Fruit fly (Drosophila melanogaster) whole organism, embryonic: ENCODE measurements around the gene Fst.

Experiments used
- Adf1 ChIP-seq: fragments of 200-800 bp; sonication (Bioruptor generic); IDR thresholded peaks from 2 replicates; pipeline ENCODE4 v1.3.6; 2022; ENCODE audit warnings: missing biosample characterization, missing genetic modification characterization
- B-H2 ChIP-seq: fragments of 200-800 bp; sonication (Bioruptor generic); optimal IDR thresholded peaks from 2 replicates; lab custom pipeline; 2018; ENCODE audit warnings: missing biosample characterization, mild to moderate bottlenecking, missing genetic modification characterization
- Bteb2 ChIP-seq: fragments of 200-800 bp; sonication (Bioruptor generic); optimal IDR thresholded peaks from 2 replicates; lab custom pipeline; 2016; ENCODE audit warnings: missing biosample characterization, missing genetic modification characterization
- CG1024 ChIP-seq: fragments of 200-800 bp; sonication (Bioruptor generic); IDR thresholded peaks from 2 replicates; pipeline ENCODE4 v1.3.6; 2022; ENCODE audit warnings: missing biosample characterization, missing genetic modification characterization
- CG10321 ChIP-seq: fragments of 200-800 bp; sonication (Bioruptor generic); IDR thresholded peaks from 2 replicates; pipeline ENCODE4 v1.3.6; 2022; ENCODE audit warnings: missing biosample characterization, missing genetic modification characterization
- CG11456 ChIP-seq: fragments of 200-800 bp; sonication (Bioruptor generic); IDR thresholded peaks from 3 replicates; pipeline ENCODE4 v1.3.6; 2022; ENCODE audit warnings: missing biosample characterization, missing genetic modification characterization
- CG12104 ChIP-seq: fragments of 200-800 bp; sonication (Bioruptor generic); optimal IDR thresholded peaks from 3 replicates; lab custom pipeline; 2016; ENCODE audit warnings: missing biosample characterization, missing genetic modification characterization
- CG12236 ChIP-seq: fragments of 200-800 bp; sonication (Bioruptor generic); optimal IDR thresholded peaks from 2 replicates; lab custom pipeline; 2016; ENCODE audit warnings: missing biosample characterization, missing genetic modification characterization
- CG12299 ChIP-seq: fragments of 200-800 bp; sonication (Bioruptor generic); optimal IDR thresholded peaks from 2 replicates; lab custom pipeline; 2018; ENCODE audit warnings: missing biosample characterization, mild to moderate bottlenecking, missing genetic modification characterization
- CG12744 ChIP-seq: fragments of 200-800 bp; sonication (Bioruptor generic); optimal IDR thresholded peaks from 2 replicates; lab custom pipeline; 2016; ENCODE audit warnings: missing biosample characterization, missing genetic modification characterization
- CG13894 ChIP-seq: fragments of 200-800 bp; sonication (Bioruptor generic); optimal IDR thresholded peaks from 3 replicates; lab custom pipeline; 2018; ENCODE audit warnings: missing biosample characterization, mild to moderate bottlenecking, missing genetic modification characterization, moderate library complexity
- CG14050 ChIP-seq: fragments of 200-800 bp; sonication (Bioruptor generic); IDR thresholded peaks from 3 replicates; pipeline ENCODE4 v1.3.6; 2022; ENCODE audit warnings: missing biosample characterization, missing genetic modification characterization
- CG17829 ChIP-seq: fragments of 200-800 bp; optimal IDR thresholded peaks from 2 replicates; lab custom pipeline; 2019; ENCODE audit warnings: missing biosample characterization, mild to moderate bottlenecking, missing genetic modification characterization, moderate library complexity
- CG2202 ChIP-seq: fragments of 200-800 bp; sonication (Bioruptor generic); optimal IDR thresholded peaks from 2 replicates; lab custom pipeline; 2018; ENCODE audit warnings: missing biosample characterization, mild to moderate bottlenecking, missing genetic modification characterization
- CG33557 ChIP-seq: fragments of 200-800 bp; sonication (Bioruptor generic); optimal IDR thresholded peaks from 2 replicates; lab custom pipeline; 2019; ENCODE audit warnings: missing biosample characterization, mild to moderate bottlenecking, missing genetic modification characterization, moderate library complexity
- CG3407 ChIP-seq: fragments of 200-800 bp; sonication (Bioruptor generic); optimal IDR thresholded peaks from 2 replicates; lab custom pipeline; 2018; ENCODE audit warnings: missing biosample characterization, mild to moderate bottlenecking, missing genetic modification characterization
- CG4404 ChIP-seq: fragments of 200-800 bp; sonication (Bioruptor generic); IDR thresholded peaks from 2 replicates; pipeline ENCODE4 v1.3.6; 2022; ENCODE audit warnings: missing biosample characterization, missing genetic modification characterization
- CG6683 ChIP-seq: fragments of 200-800 bp; sonication (Bioruptor generic); optimal IDR thresholded peaks from 2 replicates; lab custom pipeline; 2017; ENCODE audit warnings: missing biosample characterization, mild to moderate bottlenecking, missing genetic modification characterization, missing genetic modification reagents
- CG6813 ChIP-seq: fragments of 200-800 bp; sonication (Bioruptor generic); optimal IDR thresholded peaks from 2 replicates; lab custom pipeline; 2017; ENCODE audit warnings: missing biosample characterization, missing genetic modification characterization, mild to moderate bottlenecking, moderate library complexity, missing genetic modification reagents
- CG7357 ChIP-seq: fragments of 200-800 bp; sonication (Bioruptor generic); IDR thresholded peaks from 3 replicates; pipeline ENCODE4 v1.3.6; 2022; ENCODE audit warnings: missing biosample characterization, missing genetic modification characterization
- CG8281 ChIP-seq: fragments of 200-800 bp; sonication (Bioruptor generic); optimal IDR thresholded peaks from 2 replicates; lab custom pipeline; 2018; ENCODE audit warnings: missing biosample characterization, mild to moderate bottlenecking, missing genetic modification characterization, moderate library complexity
- CG8924 ChIP-seq: fragments of 200-800 bp; optimal IDR thresholded peaks from 3 replicates; lab custom pipeline; 2019; ENCODE audit warnings: missing biosample characterization, mild to moderate bottlenecking, missing genetic modification characterization, moderate library complexity
- CrebB ChIP-seq: fragments of 200-800 bp; sonication (Bioruptor generic); optimal IDR thresholded peaks from 3 replicates; lab custom pipeline; 2018; ENCODE audit warnings: missing biosample characterization, mild to moderate bottlenecking, missing genetic modification characterization
- Doc2 ChIP-seq: fragments of 200-800 bp; sonication (Bioruptor generic); IDR thresholded peaks from 2 replicates; pipeline ENCODE4 v1.3.6; 2022; ENCODE audit warnings: missing biosample characterization, missing genetic modification characterization
- HLHmδ ChIP-seq: fragments of 200-800 bp; sonication (Bioruptor generic); optimal IDR thresholded peaks from 2 replicates; lab custom pipeline; 2018; ENCODE audit warnings: missing biosample characterization, mild to moderate bottlenecking, missing genetic modification characterization, moderate library complexity
- HmgD ChIP-seq: fragments of 200-800 bp; sonication (Bioruptor generic); optimal IDR thresholded peaks from 3 replicates; lab custom pipeline; 2016; ENCODE audit warnings: missing biosample characterization, missing genetic modification characterization
- Hr39 ChIP-seq: fragments of >200 bp; optimal IDR thresholded peaks from 2 replicates; lab custom pipeline; 2017
- Meics ChIP-seq: fragments of 200-800 bp; sonication (Bioruptor generic); optimal IDR thresholded peaks from 2 replicates; lab custom pipeline; 2017; ENCODE audit warnings: missing biosample characterization, mild to moderate bottlenecking, missing genetic modification characterization
- Nf-YB ChIP-seq: fragments of 200-800 bp; sonication (Bioruptor generic); optimal IDR thresholded peaks from 3 replicates; lab custom pipeline; 2019; ENCODE audit warnings: missing biosample characterization, mild to moderate bottlenecking, missing genetic modification characterization, moderate library complexity
- Rfx ChIP-seq: fragments of 200-800 bp; sonication (Bioruptor generic); IDR thresholded peaks from 2 replicates; pipeline ENCODE4 v1.3.6; 2022; ENCODE audit warnings: missing biosample characterization, missing genetic modification characterization
- Sox102F ChIP-seq: fragments of 200-800 bp; sonication (Bioruptor generic); optimal IDR thresholded peaks from 2 replicates; lab custom pipeline; 2018; ENCODE audit warnings: missing biosample characterization, mild to moderate bottlenecking, missing genetic modification characterization, moderate library complexity
- Spps ChIP-seq: fragments of 200-800 bp; sonication (Bioruptor generic); optimal IDR thresholded peaks from 2 replicates; lab custom pipeline; 2018; ENCODE audit warnings: missing biosample characterization, mild to moderate bottlenecking, missing genetic modification characterization
- bcd ChIP-seq: fragments of 200-800 bp; sonication (Bioruptor generic); optimal IDR thresholded peaks from 2 replicates; lab custom pipeline; 2017; ENCODE audit warnings: missing biosample characterization, mild to moderate bottlenecking, missing genetic modification characterization
- bowl ChIP-seq: fragments of 200-800 bp; sonication (Bioruptor generic); IDR thresholded peaks from 2 replicates; pipeline ENCODE4 v1.3.6; 2022; ENCODE audit warnings: missing biosample characterization, missing genetic modification characterization
- btn ChIP-seq: fragments of 200-800 bp; sonication (Bioruptor generic); optimal IDR thresholded peaks from 2 replicates; lab custom pipeline; 2016; ENCODE audit warnings: missing biosample characterization, missing genetic modification characterization
- chif ChIP-seq, 2 experiments: fragments of 200-800 bp; sonication (Bioruptor generic); optimal IDR thresholded peaks; 3 replicates each; lab custom pipeline; 2016; ENCODE audit warnings: missing biosample characterization in 2 of 2, missing genetic modification characterization in 2 of 2
- eve ChIP-seq, 2 experiments: fragments of >200 bp; optimal IDR thresholded peaks; 2 replicates each; lab custom pipeline; 2017; ENCODE audit warnings: missing biosample characterization in 2 of 2, missing genetic modification characterization in 2 of 2
- gcm ChIP-seq: fragments of 200-800 bp; sonication (Bioruptor generic); optimal IDR thresholded peaks from 2 replicates; lab custom pipeline; 2019; ENCODE audit warnings: missing biosample characterization, mild to moderate bottlenecking, missing genetic modification characterization, moderate library complexity
- gro ChIP-seq: fragments of 200-800 bp; sonication (Bioruptor generic); optimal IDR thresholded peaks from 2 replicates; lab custom pipeline; 2016; ENCODE audit warnings: missing biosample characterization, missing genetic modification characterization
- ham ChIP-seq: fragments of 200-800 bp; sonication (Bioruptor generic); IDR thresholded peaks from 2 replicates; pipeline ENCODE4 v1.3.6; 2022; ENCODE audit warnings: missing biosample characterization, missing genetic modification characterization
- hth ChIP-seq: fragments of >200 bp; optimal IDR thresholded peaks from 2 replicates; lab custom pipeline; 2017; ENCODE audit warnings: inconsistent platforms
- lola ChIP-seq, 3 experiments: fragments of >200 bp in 2 of 3; fragments of 200-800 bp in 1 of 3; sonication (Bioruptor generic) in 1 of 3; optimal IDR thresholded peaks; 2 replicates each; lab custom pipeline; 2017 to 2019; ENCODE audit warnings: missing biosample characterization in 3 of 3, missing genetic modification characterization in 3 of 3, mild to moderate bottlenecking in 1 of 3, moderate library complexity in 1 of 3
- pan ChIP-seq, 4 experiments: fragments of >200 bp in 3 of 4; fragments of 200-800 bp in 1 of 4; sonication (Bioruptor generic) in 1 of 4; optimal IDR thresholded peaks in 3 of 4; IDR thresholded peaks in 1 of 4; 2 replicates each; pipeline versions ENCODE4 v1.3.6 to Lab custom; 2017 to 2022; ENCODE audit warnings: missing biosample characterization in 2 of 4, missing genetic modification characterization in 2 of 4, mixed read lengths in 1 of 4
- psq ChIP-seq: fragments of 200-800 bp; sonication (Bioruptor generic); optimal IDR thresholded peaks from 2 replicates; lab custom pipeline; 2017; ENCODE audit warnings: missing biosample characterization, missing genetic modification characterization
- repo ChIP-seq: fragments of 200-800 bp; sonication (Bioruptor generic); optimal IDR thresholded peaks from 2 replicates; lab custom pipeline; 2016; ENCODE audit warnings: missing biosample characterization, missing genetic modification characterization
- shn ChIP-seq: fragments of 200-800 bp; sonication (Bioruptor generic); optimal IDR thresholded peaks from 3 replicates; lab custom pipeline; 2016; ENCODE audit warnings: missing biosample characterization, missing genetic modification characterization
- stwl ChIP-seq: fragments of 200-800 bp; sonication (Bioruptor generic); optimal IDR thresholded peaks from 3 replicates; lab custom pipeline; 2018; ENCODE audit warnings: missing biosample characterization, mild to moderate bottlenecking, missing genetic modification characterization, moderate library complexity
- tap ChIP-seq: fragments of 200-800 bp; optimal IDR thresholded peaks from 3 replicates; lab custom pipeline; 2019; ENCODE audit warnings: missing biosample characterization, mild to moderate bottlenecking, missing genetic modification characterization, moderate library complexity
- wek ChIP-seq: fragments of 200-800 bp; sonication (Bioruptor generic); optimal IDR thresholded peaks from 3 replicates; lab custom pipeline; 2018; ENCODE audit warnings: missing biosample characterization, mild to moderate bottlenecking, missing genetic modification characterization, moderate library complexity
- wor ChIP-seq: fragments of 200-800 bp; sonication (Bioruptor generic); IDR thresholded peaks from 2 replicates; pipeline ENCODE4 v1.3.6; 2022; ENCODE audit warnings: missing biosample characterization, missing genetic modification characterization
- zen ChIP-seq: fragments of 200-800 bp; sonication (Bioruptor generic); optimal IDR thresholded peaks from 3 replicates; lab custom pipeline; 2018; ENCODE audit warnings: missing biosample characterization, mild to moderate bottlenecking, missing genetic modification characterization, moderate library complexity

The Fst gene

dm6 chr3R:9626880-9627401 lies 19.0 kb downstream of the Fst start, which contains the start of the genes CG9427 and CG8319 (continued):
- peak; percentile 50 for TF ChIP-seq Spps
- TF ChIP-seq CG17829, result peak; percentile 80
- no peak for TF ChIP-seq repo (GFP tag; lab: Kevin White, UChicago)
- TF ChIP-seq Bteb2 (GFP tag; lab: Kevin White, UChicago), result peak; percentile 70
- no peak for TF ChIP-seq Adf1
- peak; percentile 85 for TF ChIP-seq B-H2
- TF ChIP-seq CG33557, result peak; percentile 3
- peak; percentile 7 for TF ChIP-seq HmgD
- TF ChIP-seq CG7357 (GFP tag; lab: Robert Waterston, UW), result no peak
- peak; percentile 43 for TF ChIP-seq Meics (GFP tag; lab: Kevin White, UChicago)
- no peak for TF ChIP-seq CG1024 (GFP tag; lab: Robert Waterston, UW)
- TF ChIP-seq Nf-YB (GFP tag; lab: Kevin White, UChicago), result peak; percentile 50
- TF ChIP-seq CG11456 (GFP tag; lab: Robert Waterston, UW), result 0 out of 3 replicates have a peak, but pooled peaks have one; percentile 40
- TF ChIP-seq shn (GFP tag; lab: Kevin White, UChicago), result peak; percentile 16
- TF ChIP-seq Doc2 (GFP tag; lab: Robert Waterston, UW), result no peak
- TF ChIP-seq Sox102F (GFP tag; lab: Kevin White, UChicago), result no peak
- TF ChIP-seq CrebB (tag; lab: Kevin White, UChicago), result peak; percentile 77
- TF ChIP-seq CG2202, result no peak
- no peak for TF ChIP-seq CG8281
- no peak for TF ChIP-seq btn (GFP tag; lab: Kevin White, UChicago)
- peak; percentile 41 for TF ChIP-seq tap (tag; lab: Kevin White, UChicago)
- TF ChIP-seq CG12744 (GFP tag; lab: Kevin White, UChicago), result peak; percentile 38
- no peak for TF ChIP-seq bowl (GFP tag; lab: Robert Waterston, UW)
- no peak for TF ChIP-seq Hr39 (lab: Kevin White, UChicago)
- peak; percentile 62 for TF ChIP-seq gcm
- TF ChIP-seq zen (tag; lab: Kevin White, UChicago), result peak; percentile 72
- TF ChIP-seq CG6813 (GFP tag; lab: Kevin White, UChicago), result no peak
- no peak for TF ChIP-seq psq (GFP tag; lab: Kevin White, UChicago)
- TF ChIP-seq bcd (GFP tag; lab: Kevin White, UChicago), result peak; percentile 60
- TF ChIP-seq eve (GFP tag; optimal IDR thresholded peaks at IDR 0.05; lab: Kevin White, UChicago), result no peak
- no peak for TF ChIP-seq CG6683 (GFP tag; lab: Kevin White, UChicago)
- TF ChIP-seq wek (GFP tag; lab: Kevin White, UChicago), result no peak
- peak in 1 of 3 experiments; percentile 49 for TF ChIP-seq lola (GFP tag; optimal IDR thresholded peaks at IDR 0.05; lab: Kevin White, UChicago)
- TF ChIP-seq CG12236, result no peak
- TF ChIP-seq gro (GFP tag; lab: Kevin White, UChicago), result peak; percentile 66
- peak; percentile 40 to 63 for TF ChIP-seq chif (GFP tag; optimal IDR thresholded peaks at IDR 0.05; lab: Kevin White, UChicago)
- TF ChIP-seq wor (GFP tag; lab: Robert Waterston, UW), result no peak
- TF ChIP-seq ham (GFP tag; lab: Robert Waterston, UW), result no peak
- TF ChIP-seq CG3407 (GFP tag; lab: Kevin White, UChicago), result peak; percentile 17
- no peak; the same call in 1 of the 2 replicates for TF ChIP-seq CG4404 (GFP tag; lab: Robert Waterston, UW)
- no peak for TF ChIP-seq hth (lab: Kevin White, UChicago)
- no peak for TF ChIP-seq HLHmδ (GFP tag; lab: Kevin White, UChicago)
- TF ChIP-seq CG8924 (tag; lab: Kevin White, UChicago), result peak; percentile 76
- TF ChIP-seq Rfx, result peak; percentile 73
- TF ChIP-seq CG12299 (tag; lab: Kevin White, UChicago), result peak; percentile 77
- TF ChIP-seq CG14050 (GFP tag; lab: Robert Waterston, UW), result no peak
- peak; percentile 71 for TF ChIP-seq stwl (tag; lab: Kevin White, UChicago)
- TF ChIP-seq pan (optimal IDR thresholded peaks at IDR 0.05; lab: Kevin White, UChicago), result no peak
- peak in 1 of 2 experiments; percentile 9 for TF ChIP-seq pan (GFP tag; optimal IDR thresholded peaks at IDR 0.05 in 1 of 2, IDR thresholded peaks at IDR 0.05 in 1 of 2)
- no peak for TF ChIP-seq CG10321 (GFP tag; lab: Robert Waterston, UW)
- TF ChIP-seq CG13894 (tag; lab: Kevin White, UChicago), result peak; percentile 64
- TF ChIP-seq CG12104 (GFP tag; lab: Kevin White, UChicago), result peak; percentile 30
